Fruit fly (Drosophila melanogaster): ENCODE results near the gene ph-p.

ph-p gene

dm6 chrX:2121716-2122601, 16.2 kb downstream of the ph-p start (continued):
- TF ChIP-seq CG10669 (GFP tag; optimal IDR thresholded peaks at IDR 0.05) (peak; percentile 65), topi (GFP tag; optimal IDR thresholded peaks at IDR 0.05) (peak; percentile 78), CG31627 (GFP tag; optimal IDR thresholded peaks at IDR 0.05) (peak; percentile 68), Lpt (GFP tag; optimal IDR thresholded peaks at IDR 0.05) (peak; percentile 34), CG10631 (GFP tag; optimal IDR thresholded peaks at IDR 0.05) (peak; percentile 66), Hr38 (GFP tag; optimal IDR thresholded peaks at IDR 0.05) (no peak), CG34406 (GFP tag; optimal IDR thresholded peaks at IDR 0.05) (peak; percentile 68), Ets21C (GFP tag; optimal IDR thresholded peaks at IDR 0.05) (peak; percentile 59), salr (GFP tag; optimal IDR thresholded peaks at IDR 0.05) (peak; percentile 37 to 55), fd59A (GFP tag; optimal IDR thresholded peaks at IDR 0.05) (peak; percentile 68), cyc (GFP tag; optimal IDR thresholded peaks at IDR 0.05) (peak; percentile 70), CG6276 (GFP tag; optimal IDR thresholded peaks at IDR 0.05) (no peak), fkh (GFP tag; optimal IDR thresholded peaks at IDR 0.05) (no peak), Sox14 (GFP tag; optimal IDR thresholded peaks at IDR 0.05) (peak; percentile 84), net (GFP tag; optimal IDR thresholded peaks at IDR 0.05) (peak; percentile 61), CG8632 (GFP tag; optimal IDR thresholded peaks at IDR 0.05) (peak; percentile 68), Ets96B (tag; optimal IDR thresholded peaks at IDR 0.05) (peak; percentile 66), CG11294 (GFP tag; IDR thresholded peaks at IDR 0.05) (peak; percentile 34; the same call in 1 of the 2 replicates), CG6163 (GFP tag; IDR thresholded peaks at IDR 0.05) (peak; percentile 69; the same call in 2 of the 3 replicates), CG8319 (GFP tag; optimal IDR thresholded peaks at IDR 0.05) (peak; percentile 41), lz (GFP tag; optimal IDR thresholded peaks at IDR 0.05) (peak; percentile 73), ss (GFP tag; optimal IDR thresholded peaks at IDR 0.05) (peak; percentile 66 to 73), svp (GFP tag) (peak; percentile 94), Hr4 (GFP tag; optimal IDR thresholded peaks at IDR 0.05) (peak; percentile 71), Eip75B (GFP tag; optimal IDR thresholded peaks at IDR 0.05) (peak; percentile 84), CG3032 (tag; optimal IDR thresholded peaks at IDR 0.05) (peak; percentile 65), dsx (GFP tag; optimal IDR thresholded peaks at IDR 0.05; ENCODE audit: poor library complexity, severe bottlenecking) (peak; percentile 66), Met (GFP tag; optimal IDR thresholded peaks at IDR 0.05) (peak; percentile 78), Smox (GFP tag; optimal IDR thresholded peaks at IDR 0.05) (peak; percentile 70), Hr39 (GFP tag; optimal IDR thresholded peaks at IDR 0.05) (peak; percentile 80), CG7368 (GFP tag; optimal IDR thresholded peaks at IDR 0.05) (peak; percentile 68), CG6808 (GFP tag; optimal IDR thresholded peaks at IDR 0.05) (peak; percentile 74), vri (GFP tag; optimal IDR thresholded peaks at IDR 0.05) (no peak), Blimp-1 (GFP tag; optimal IDR thresholded peaks at IDR 0.05) (peak; percentile 94), fd85E (GFP tag; optimal IDR thresholded peaks at IDR 0.05) (no peak), Sox102F (GFP tag; optimal IDR thresholded peaks at IDR 0.05) (peak; percentile 71), pdm3 (GFP tag; optimal IDR thresholded peaks at IDR 0.05) (peak; percentile 75), CG11902 (GFP tag; optimal IDR thresholded peaks at IDR 0.05) (peak; percentile 40)

DNA sequence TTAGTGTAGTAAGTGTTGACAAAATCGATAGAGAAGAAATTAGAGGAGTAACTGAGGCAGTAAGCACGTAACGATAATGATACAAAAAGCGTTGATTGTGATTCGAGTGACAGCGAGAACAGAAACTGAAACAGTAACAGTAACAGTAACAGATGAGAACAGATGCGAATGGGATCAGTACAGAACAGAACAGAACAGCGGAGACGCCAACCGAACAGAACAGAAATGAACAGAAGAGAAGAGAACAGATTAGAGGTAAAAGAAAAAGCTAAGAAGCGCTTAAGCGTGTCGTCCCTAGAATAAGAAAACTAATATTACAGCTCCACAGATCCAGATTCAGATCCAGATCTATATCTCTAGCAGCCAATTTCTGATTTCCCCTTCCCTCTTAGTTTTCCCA, 25.5 kb downstream of the ph-p start:
- no peak for TF ChIP-seq CG34406 (GFP tag; optimal IDR thresholded peaks at IDR 0.05)

dm6 chrX:2108639-2109038, 29.5 kb downstream of the ph-p start:
- TF ChIP-seq CG11294 (GFP tag; IDR thresholded peaks at IDR 0.05) (peak; percentile 74), eg (GFP tag; IDR thresholded peaks at IDR 0.05) (peak; percentile 64; the same call in 2 of the 3 replicates), cyc (GFP tag; optimal IDR thresholded peaks at IDR 0.05) (peak; percentile 9), acj6 (GFP tag; optimal IDR thresholded peaks at IDR 0.05) (peak; percentile 14), fd59A (GFP tag; optimal IDR thresholded peaks at IDR 0.05) (no peak), Eip78C (GFP tag) (peak; percentile 47), CG8632 (GFP tag; optimal IDR thresholded peaks at IDR 0.05) (no peak), CG15336 (GFP tag; IDR thresholded peaks at IDR 0.05) (peak; percentile 71), svp (GFP tag) (peak; percentile 30), Gug (GFP tag; IDR thresholded peaks at IDR 0.05) (peak; percentile 45), topi (GFP tag; optimal IDR thresholded peaks at IDR 0.05) (peak; percentile 9), CG4318 (GFP tag; optimal IDR thresholded peaks at IDR 0.05) (no peak), Sox15 (GFP tag; optimal IDR thresholded peaks at IDR 0.05) (no peak), CG11902 (GFP tag; optimal IDR thresholded peaks at IDR 0.05) (no peak), fkh (GFP tag; optimal IDR thresholded peaks at IDR 0.05) (no peak), CG6163 (GFP tag; IDR thresholded peaks at IDR 0.05) (peak; percentile 75)

All from whole organism, prepupa.